Worm (Caenorhabditis elegans) whole organism, late embryonic: ENCODE results near the gene ife-1.

Experiments used
- K02D7.2 ChIP-seq: sonication (generic microtip); optimal IDR thresholded peaks from 2 replicates; lab custom pipeline; 2017; ENCODE audit warnings: mild to moderate bottlenecking, missing genetic modification characterization, missing compliant biosample characterization
- ceh-14 ChIP-seq: sonication (generic microtip); optimal IDR thresholded peaks from 2 replicates; lab custom pipeline; 2016; ENCODE audit warnings: missing genotype, missing genetic modification characterization, missing compliant biosample characterization
- ceh-31 ChIP-seq: sonication (generic microtip); optimal IDR thresholded peaks from 2 replicates; lab custom pipeline; 2016; ENCODE audit warnings: missing genetic modification characterization, missing compliant biosample characterization
- ceh-48 ChIP-seq: sonication (generic microtip); optimal IDR thresholded peaks from 2 replicates; lab custom pipeline; 2016; ENCODE audit warnings: missing genetic modification characterization, inconsistent platforms, missing compliant biosample characterization
- elt-4 ChIP-seq: sonication (generic microtip); optimal IDR thresholded peaks from 2 replicates; lab custom pipeline; 2016; ENCODE audit warnings: missing genetic modification characterization, missing compliant biosample characterization
- fax-1 ChIP-seq: sonication (generic microtip); optimal IDR thresholded peaks from 2 replicates; lab custom pipeline; 2016; ENCODE audit warnings: missing genotype, missing genetic modification characterization, missing compliant biosample characterization
- hlh-6 ChIP-seq: sonication (generic microtip); optimal IDR thresholded peaks from 2 replicates; lab custom pipeline; 2016; ENCODE audit warnings: missing genotype, missing genetic modification characterization, missing compliant biosample characterization
- lim-6 ChIP-seq: sonication (generic microtip); optimal IDR thresholded peaks from 2 replicates; lab custom pipeline; 2016; ENCODE audit warnings: missing genetic modification characterization, missing compliant biosample characterization
- pha-4 ChIP-seq: fragments of 150-350 bp; optimal IDR thresholded peaks from 2 replicates; lab custom pipeline; 2018; ENCODE audit warnings: missing biosample characterization, missing genetic modification reagents, missing genetic modification characterization
- ref-2 ChIP-seq: sonication (generic microtip); optimal IDR thresholded peaks from 2 replicates; lab custom pipeline; 2016; ENCODE audit warnings: missing genetic modification characterization, missing compliant biosample characterization
- tbx-2 ChIP-seq: sonication (generic microtip); optimal IDR thresholded peaks from 2 replicates; lab custom pipeline; 2016; ENCODE audit warnings: missing genetic modification characterization, missing compliant biosample characterization
- unc-42 ChIP-seq: sonication (generic microtip); optimal IDR thresholded peaks from 2 replicates; lab custom pipeline; 2016; ENCODE audit warnings: missing genotype, missing genetic modification characterization, missing compliant biosample characterization

ife-1 gene

ce11 chrIII:13393647-13394046 is 50.4 kb downstream of the ife-1 start, which contains the start of gene qdpr-1:
Gene qdpr-1 (plus strand): TSS chrIII:13393910.
- no peak for TF ChIP-seq hlh-6 (tag; lab: Kevin White, UChicago)
- TF ChIP-seq ref-2, result no peak
- TF ChIP-seq ceh-48 (tag; lab: Kevin White, UChicago), result no peak
- no peak for TF ChIP-seq lim-6 (tag; lab: Kevin White, UChicago)
- TF ChIP-seq pha-4 (tag; lab: Kevin White, UChicago), result no peak
- TF ChIP-seq tbx-2 (tag; lab: Kevin White, UChicago), result no peak
- no peak for TF ChIP-seq ceh-31 (tag; lab: Kevin White, UChicago)
- no peak for TF ChIP-seq ceh-14 (tag; lab: Kevin White, UChicago)
- TF ChIP-seq unc-42 (tag; lab: Kevin White, UChicago), result no peak
- TF ChIP-seq elt-4 (tag; lab: Kevin White, UChicago), result no peak
- no peak for TF ChIP-seq fax-1 (tag; lab: Kevin White, UChicago)
- TF ChIP-seq K02D7.2, result no peak
